Fruit fly (Drosophila melanogaster): ENCODE results near the gene RIOK1.

Gene RIOK1

DNA sequence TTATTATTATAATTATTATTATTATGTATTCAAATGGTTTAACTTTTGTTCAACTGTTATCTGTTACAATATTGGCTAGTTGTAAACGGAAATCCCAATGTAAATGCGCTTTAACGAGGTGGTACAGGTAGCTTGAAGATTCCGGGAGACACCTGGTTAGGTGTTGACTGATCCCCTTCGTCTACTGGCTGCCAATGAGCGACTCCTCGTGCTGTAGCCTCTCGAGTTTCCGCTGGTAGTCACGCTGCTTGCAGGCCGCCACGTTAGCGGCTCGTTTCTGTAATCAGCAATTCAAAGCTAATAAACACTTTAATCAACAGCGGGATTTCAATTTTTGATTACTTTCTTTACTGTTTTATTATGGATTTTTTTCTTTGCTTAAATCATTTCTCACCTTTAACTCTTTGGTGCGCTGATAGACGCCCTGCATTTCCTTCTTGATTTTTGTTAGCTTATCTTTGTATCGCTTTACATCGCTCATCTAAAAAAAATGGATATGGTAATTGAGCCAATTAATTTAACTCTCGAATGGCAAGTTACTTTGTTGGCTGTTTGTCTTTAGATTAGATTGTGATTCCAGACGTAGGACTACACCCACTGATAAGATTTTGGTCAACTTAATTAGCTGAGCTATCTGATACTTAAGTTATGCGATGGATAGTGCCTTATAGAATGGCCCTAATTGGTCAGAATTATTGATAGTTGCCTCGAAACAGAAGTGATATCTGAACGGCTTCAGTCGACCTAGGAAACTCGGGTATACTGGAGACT is 41.7 kb upstream of the RIOK1 start (continued):
- TF ChIP-seq Doc3 (GFP tag; IDR thresholded peaks at IDR 0.05; ENCODE audit: partially characterized antibody) (no peak), psq (GFP tag; optimal IDR thresholded peaks at IDR 0.05) (no peak), CG10209 (GFP tag; optimal IDR thresholded peaks at IDR 0.05) (no peak), ash1 (GFP tag; optimal IDR thresholded peaks at IDR 0.05) (no peak), CG12104 (GFP tag; optimal IDR thresholded peaks at IDR 0.05) (no peak), CG3847 (GFP tag; IDR thresholded peaks at IDR 0.05) (no peak), nau (GFP tag; optimal IDR thresholded peaks at IDR 0.05) (no peak), Rfx (GFP tag; IDR thresholded peaks at IDR 0.05) (no peak), mam (GFP tag; optimal IDR thresholded peaks at IDR 0.05) (no peak), unc-4 (GFP tag; IDR thresholded peaks at IDR 0.05; ENCODE audit: partially characterized antibody) (no peak), grn (GFP tag; optimal IDR thresholded peaks at IDR 0.05) (peak; percentile 87), sug (tag; optimal IDR thresholded peaks at IDR 0.05) (peak; percentile 41), CG12236 (GFP tag; optimal IDR thresholded peaks at IDR 0.05) (no peak), CG11398 (GFP tag; optimal IDR thresholded peaks at IDR 0.05) (no peak), Nf-YC (tag; optimal IDR thresholded peaks at IDR 0.05) (peak; percentile 30), sd (tag; optimal IDR thresholded peaks at IDR 0.05) (peak; percentile 48), Hand (GFP tag; optimal IDR thresholded peaks at IDR 0.05) (no peak), Med (GFP tag) (peak; percentile 62), CG9817 (tag; optimal IDR thresholded peaks at IDR 0.05) (no peak), CG34422 (GFP tag; IDR thresholded peaks at IDR 0.05) (no peak), stc (GFP tag; IDR thresholded peaks at IDR 0.05) (0 out of 2 replicates have a peak, but pooled peaks have one; percentile 12), so (GFP tag; IDR thresholded peaks at IDR 0.05) (no peak), CG14014 (GFP tag; IDR thresholded peaks at IDR 0.05) (0 out of 2 replicates have a peak, but pooled peaks have one; percentile 23), Nf-YB (GFP tag; optimal IDR thresholded peaks at IDR 0.05) (peak; percentile 25), dati (GFP tag; IDR thresholded peaks at IDR 0.05) (no peak), GATAe (GFP tag; conservative IDR thresholded peaks at IDR 0.05) (no peak), CG18599 (GFP tag; optimal IDR thresholded peaks at IDR 0.05) (peak; percentile 40), CG2129 (GFP tag; IDR thresholded peaks at IDR 0.05; ENCODE audit: partially characterized antibody) (no peak), Dbx (GFP tag; IDR thresholded peaks at IDR 0.05) (no peak), sisA (GFP tag; IDR thresholded peaks at IDR 0.05) (no peak), CHES-1-like (GFP tag; optimal IDR thresholded peaks at IDR 0.05) (no peak), Six4 (GFP tag; optimal IDR thresholded peaks at IDR 0.05) (no peak), CG14667 (GFP tag; IDR thresholded peaks at IDR 0.05) (no peak), Dll (GFP tag; IDR thresholded peaks at IDR 0.05; ENCODE audit: partially characterized antibody) (no peak), CG6689 (GFP tag; IDR thresholded peaks at IDR 0.05) (no peak), CG13287 (GFP tag; IDR thresholded peaks at IDR 0.05; ENCODE audit: partially characterized antibody) (no peak), zfh1 (GFP tag; IDR thresholded peaks at IDR 0.05) (no peak), wek (GFP tag; optimal IDR thresholded peaks at IDR 0.05) (no peak), CG2678 (tag; optimal IDR thresholded peaks at IDR 0.05) (peak; percentile 19), CG10267 (tag; optimal IDR thresholded peaks at IDR 0.05) (no peak), bab2 (GFP tag; optimal IDR thresholded peaks at IDR 0.05) (no peak), CG34376 (GFP tag; optimal IDR thresholded peaks at IDR 0.05) (peak; percentile 74), E2f1 (GFP tag; IDR thresholded peaks at IDR 0.05) (no peak), Atf6 (GFP tag; IDR thresholded peaks at IDR 0.05) (0 out of 2 replicates have a peak, but pooled peaks have one; percentile 23), pzg (GFP tag; optimal IDR thresholded peaks at IDR 0.05) (no peak), mirr (GFP tag; optimal IDR thresholded peaks at IDR 0.05) (peak; percentile 93), dysf (GFP tag; IDR thresholded peaks at IDR 0.05) (no peak), eyg (GFP tag; optimal IDR thresholded peaks at IDR 0.05) (no peak), lab (GFP tag; optimal IDR thresholded peaks at IDR 0.05) (peak; percentile 28)
